Worm (Caenorhabditis elegans): ENCODE data around the gene C10C6.13.

Gene C10C6.13

DNA sequence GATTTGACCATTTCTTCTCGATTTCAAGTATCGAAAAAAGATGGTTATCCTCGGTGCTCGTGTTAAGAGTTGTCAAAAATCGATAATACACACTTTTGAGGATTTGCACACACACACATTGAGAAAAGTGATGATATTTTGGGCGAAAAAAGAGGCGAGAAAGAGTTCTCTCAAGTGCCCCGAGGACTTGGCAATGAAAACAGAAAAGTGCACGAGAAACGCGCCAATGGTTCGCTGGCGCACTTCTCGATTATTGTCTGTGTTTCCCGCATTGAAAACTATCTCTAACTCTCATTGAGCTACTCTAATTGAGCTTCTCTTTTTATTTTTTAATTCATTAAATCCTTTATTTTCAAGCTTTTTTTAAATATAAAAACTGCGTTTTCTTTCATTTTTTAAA, 35.8 kb downstream of the C10C6.13 start:
- no peak for TF ChIP-seq ceh-13 (GFP tag; optimal IDR thresholded peaks at IDR 0.05)
- TF ChIP-seq pes-1 (GFP tag; IDR thresholded peaks at IDR 0.05), result no peak
- TF ChIP-seq ama-1 (optimal IDR thresholded peaks at IDR 0.05), result no peak
- no peak for TF ChIP-seq tra-4 (tag; optimal IDR thresholded peaks at IDR 0.05)
- TF ChIP-seq aly-1 (tag; optimal IDR thresholded peaks at IDR 0.05), result no peak
- TF ChIP-seq sea-1 (GFP tag; conservative IDR thresholded peaks at IDR 0.05), result no peak
- TF ChIP-seq hmg-4 (GFP tag; optimal IDR thresholded peaks at IDR 0.05), result no peak
- no peak for TF ChIP-seq F13C5.2 (tag; optimal IDR thresholded peaks at IDR 0.05)
- no peak for TF ChIP-seq ceh-36 (tag; optimal IDR thresholded peaks at IDR 0.05)
- TF ChIP-seq scrt-1 (GFP tag; IDR thresholded peaks at IDR 0.05), result no peak
- no peak for TF ChIP-seq ets-7 (tag; optimal IDR thresholded peaks at IDR 0.05)
- no peak for TF ChIP-seq tbx-37 (GFP tag; conservative IDR thresholded peaks at IDR 0.05)
- TF ChIP-seq tbx-11 (GFP tag; IDR thresholded peaks at IDR 0.05), result no peak
- TF ChIP-seq hmbx-1 (tag; optimal IDR thresholded peaks at IDR 0.05), result no peak
- no peak for TF ChIP-seq hnd-1 (tag; optimal IDR thresholded peaks at IDR 0.05)
- no peak for TF ChIP-seq B0310.2 (tag; optimal IDR thresholded peaks at IDR 0.05)
- no peak for TF ChIP-seq flt-1 (GFP tag; IDR thresholded peaks at IDR 0.05)

DNA sequence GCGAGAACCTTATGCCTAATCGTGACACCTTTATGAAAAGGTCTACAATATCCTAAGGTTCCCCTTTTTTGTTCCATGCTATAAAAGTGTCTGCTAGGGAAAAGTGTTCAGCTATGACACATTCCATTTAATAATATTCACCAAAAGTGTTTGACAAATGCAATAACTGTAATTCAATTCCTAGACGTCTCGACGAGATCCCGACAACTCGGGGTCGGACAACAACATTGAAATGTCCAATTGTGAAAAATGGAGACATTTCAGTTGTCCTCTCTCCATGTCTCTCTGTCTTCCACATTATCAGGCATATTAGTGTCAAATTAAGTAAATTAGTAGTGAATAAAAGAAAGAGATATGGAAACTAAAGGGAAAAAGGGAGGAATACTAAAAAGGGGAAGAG, 38.1 kb downstream of the C10C6.13 start:
- no peak for TF ChIP-seq F13C5.2 (tag; optimal IDR thresholded peaks at IDR 0.05)
- no peak for TF ChIP-seq hmg-4 (GFP tag; optimal IDR thresholded peaks at IDR 0.05)
- TF ChIP-seq scrt-1 (GFP tag; IDR thresholded peaks at IDR 0.05), result no peak
- no peak for TF ChIP-seq tbx-37 (GFP tag; conservative IDR thresholded peaks at IDR 0.05)
- TF ChIP-seq ama-1 (optimal IDR thresholded peaks at IDR 0.05), result no peak
- TF ChIP-seq tbx-11 (GFP tag; IDR thresholded peaks at IDR 0.05), result no peak
- no peak for TF ChIP-seq sea-1 (GFP tag; conservative IDR thresholded peaks at IDR 0.05)
- no peak for TF ChIP-seq aly-1 (tag; optimal IDR thresholded peaks at IDR 0.05)
- no peak for TF ChIP-seq hnd-1 (tag; optimal IDR thresholded peaks at IDR 0.05)
- no peak for TF ChIP-seq ceh-36 (tag; optimal IDR thresholded peaks at IDR 0.05)

DNA sequence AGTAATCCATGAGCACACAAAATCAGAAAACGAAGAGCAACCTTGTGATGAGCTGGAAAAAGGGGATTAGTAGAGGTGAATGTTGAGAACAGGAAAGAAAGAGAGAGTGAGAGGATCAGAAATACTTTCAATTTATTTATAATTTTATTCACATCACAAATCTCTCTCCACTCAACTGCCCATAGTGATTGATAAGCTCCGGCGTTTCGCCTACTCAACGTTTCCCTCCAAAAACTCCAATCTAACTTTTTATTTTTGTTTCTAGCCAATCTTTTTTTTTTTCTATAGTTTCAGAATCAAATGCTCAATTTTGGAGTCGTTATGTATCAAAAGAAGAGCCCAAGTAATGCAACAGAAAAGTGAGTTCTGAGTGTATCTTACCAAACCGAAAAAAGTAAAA, 44.1 kb downstream of the C10C6.13 start, which contains the start of gene kin-4:
Gene kin-4 (plus strand): TSS at position 301 of the 400 bp plus-strand sequence.
- no peak for TF ChIP-seq aly-1 (tag; optimal IDR thresholded peaks at IDR 0.05)
- no peak for TF ChIP-seq tbx-11 (GFP tag; IDR thresholded peaks at IDR 0.05)
- no peak for TF ChIP-seq F13C5.2 (tag; optimal IDR thresholded peaks at IDR 0.05)
- TF ChIP-seq hmg-4 (GFP tag; optimal IDR thresholded peaks at IDR 0.05), result no peak
- no peak for TF ChIP-seq tra-4 (tag; optimal IDR thresholded peaks at IDR 0.05)
- TF ChIP-seq hmbx-1 (tag; optimal IDR thresholded peaks at IDR 0.05), result no peak
- no peak for TF ChIP-seq sea-1 (GFP tag; conservative IDR thresholded peaks at IDR 0.05)

- TF ChIP-seq pes-1 (GFP tag; IDR thresholded peaks at IDR 0.05) (no peak), F13C5.2 (tag; optimal IDR thresholded peaks at IDR 0.05) (no peak), ets-7 (tag; optimal IDR thresholded peaks at IDR 0.05) (no peak), aly-1 (tag; optimal IDR thresholded peaks at IDR 0.05) (no peak), tbx-11 (GFP tag; IDR thresholded peaks at IDR 0.05) (no peak), hnd-1 (tag; optimal IDR thresholded peaks at IDR 0.05) (no peak), scrt-1 (GFP tag; IDR thresholded peaks at IDR 0.05) (no peak), hmg-4 (GFP tag; optimal IDR thresholded peaks at IDR 0.05) (no peak), flt-1 (GFP tag; IDR thresholded peaks at IDR 0.05) (no peak), tra-4 (tag; optimal IDR thresholded peaks at IDR 0.05) (no peak), ceh-36 (tag; optimal IDR thresholded peaks at IDR 0.05) (no peak), ceh-13 (GFP tag; optimal IDR thresholded peaks at IDR 0.05) (no peak), sea-1 (GFP tag; conservative IDR thresholded peaks at IDR 0.05) (no peak), hmbx-1 (tag; optimal IDR thresholded peaks at IDR 0.05) (no peak), ama-1 (optimal IDR thresholded peaks at IDR 0.05) (no peak)
Measured at ce11 chrIV:11424830-11425229, 44.7 kb downstream of the C10C6.13 start, which contains the start of gene F22B3.8. TSS of gene F22B3.8 (minus strand) at chrIV:11424930.

- TF ChIP-seq B0310.2 (tag; optimal IDR thresholded peaks at IDR 0.05) (no peak), hmg-4 (GFP tag; optimal IDR thresholded peaks at IDR 0.05) (no peak), pes-1 (GFP tag; IDR thresholded peaks at IDR 0.05) (no peak), scrt-1 (GFP tag; IDR thresholded peaks at IDR 0.05) (no peak), ceh-13 (GFP tag; optimal IDR thresholded peaks at IDR 0.05) (no peak), hmbx-1 (tag; optimal IDR thresholded peaks at IDR 0.05) (no peak), F13C5.2 (tag; optimal IDR thresholded peaks at IDR 0.05) (no peak), hnd-1 (tag; optimal IDR thresholded peaks at IDR 0.05) (no peak), sea-1 (GFP tag; conservative IDR thresholded peaks at IDR 0.05) (no peak), tbx-37 (GFP tag; conservative IDR thresholded peaks at IDR 0.05) (no peak), tbx-11 (GFP tag; IDR thresholded peaks at IDR 0.05) (no peak), ceh-36 (tag; optimal IDR thresholded peaks at IDR 0.05) (no peak), aly-1 (tag; optimal IDR thresholded peaks at IDR 0.05) (no peak), flt-1 (GFP tag; IDR thresholded peaks at IDR 0.05) (no peak), ama-1 (optimal IDR thresholded peaks at IDR 0.05) (no peak)
Measured at ce11 chrIV:11421696-11422095, 47.9 kb downstream of the C10C6.13 start, which contains the start of gene F22B3.7. TSS of gene F22B3.7 (minus strand) at chrIV:11421796.
